Worm (Caenorhabditis elegans) whole organism, L3 larva: ENCODE results near the gene R107.9.
"Not testable (repeated sequence)": the region's sequence is repeated elsewhere in the genome, so short reads cannot be mapped to it uniquely, and the experiment has no call there.

Source experiments
- ZK546.5 ChIP-seq: sonication (generic microtip); optimal IDR thresholded peaks from 2 replicates; lab custom pipeline; 2017; ENCODE audit warnings: missing biosample characterization, missing genetic modification characterization
- ama-1 ChIP-seq: fragments of 150-350 bp; optimal IDR thresholded peaks from 2 replicates; lab custom pipeline; 2018
- ceh-16 ChIP-seq: sonication (generic microtip); optimal IDR thresholded peaks from 2 replicates; lab custom pipeline; 2017; ENCODE audit warnings: missing biosample characterization, missing genetic modification characterization
- ceh-9 ChIP-seq: sonication (generic microtip); optimal IDR thresholded peaks from 2 replicates; lab custom pipeline; 2018; ENCODE audit warnings: missing biosample characterization, missing genetic modification characterization
- egl-27 ChIP-seq: sonication (generic microtip); optimal IDR thresholded peaks from 4 replicates; lab custom pipeline; 2017; ENCODE audit warnings: missing biosample characterization, missing genetic modification reagents, missing genetic modification characterization
- elt-1 ChIP-seq: fragments of 150-350 bp; optimal IDR thresholded peaks from 2 replicates; lab custom pipeline; 2014; ENCODE audit warnings: missing biosample characterization, missing genetic modification characterization
- elt-2 ChIP-seq: sonication (generic microtip); optimal IDR thresholded peaks from 2 replicates; lab custom pipeline; 2016; ENCODE audit warnings: missing genetic modification reagents, mild to moderate bottlenecking, missing genetic modification characterization, missing compliant biosample characterization
- eor-1 ChIP-seq, 2 experiments: fragments of 150-350 bp; optimal IDR thresholded peaks; 2 replicates each; lab custom pipeline; 2014 to 2018; ENCODE audit warnings: missing biosample characterization in 2 of 2, missing genetic modification characterization in 2 of 2
- fkh-10 ChIP-seq: sonication (generic microtip); optimal IDR thresholded peaks from 2 replicates; lab custom pipeline; 2017; ENCODE audit warnings: missing biosample characterization, missing genetic modification reagents, missing genetic modification characterization
- fkh-2 ChIP-seq: fragments of 150-350 bp; optimal IDR thresholded peaks from 2 replicates; lab custom pipeline; 2014; ENCODE audit warnings: missing biosample characterization, missing genetic modification reagents, missing genetic modification characterization
- fos-1 ChIP-seq: fragments of 150-350 bp; optimal IDR thresholded peaks from 2 replicates; lab custom pipeline; 2014; ENCODE audit warnings: missing biosample characterization, missing genetic modification characterization
- hmg-11 ChIP-seq: sonication (generic microtip); optimal IDR thresholded peaks from 2 replicates; lab custom pipeline; 2016; ENCODE audit warnings: missing genetic modification characterization, missing compliant biosample characterization
- lin-15B ChIP-seq: fragments of 150-350 bp; optimal IDR thresholded peaks from 2 replicates; lab custom pipeline; 2014; ENCODE audit warnings: missing biosample characterization, missing genetic modification characterization
- mdl-1 ChIP-seq: fragments of 150-350 bp; optimal IDR thresholded peaks from 2 replicates; lab custom pipeline; 2014; ENCODE audit warnings: missing biosample characterization, missing genetic modification characterization
- mml-1 ChIP-seq: fragments of 150-350 bp; sonication (generic microtip); optimal IDR thresholded peaks from 3 replicates; lab custom pipeline; 2014; ENCODE audit warnings: missing biosample characterization, missing genetic modification characterization
- nhr-11 ChIP-seq: fragments of 150-350 bp; optimal IDR thresholded peaks from 2 replicates; lab custom pipeline; 2014; ENCODE audit warnings: missing biosample characterization, missing genetic modification characterization
- nhr-23 ChIP-seq: fragments of 150-350 bp; optimal IDR thresholded peaks from 2 replicates; lab custom pipeline; 2014; ENCODE audit warnings: missing biosample characterization, missing genetic modification reagents, missing genetic modification characterization
- nhr-237 ChIP-seq: fragments of 150-350 bp; optimal IDR thresholded peaks from 2 replicates; lab custom pipeline; 2014; ENCODE audit warnings: missing biosample characterization, missing genetic modification characterization
- nhr-25 ChIP-seq: sonication (generic microtip); optimal IDR thresholded peaks from 2 replicates; lab custom pipeline; 2017; ENCODE audit warnings: missing biosample characterization, missing genetic modification characterization
- nhr-28 ChIP-seq: fragments of 150-350 bp; optimal IDR thresholded peaks from 2 replicates; lab custom pipeline; 2014; ENCODE audit warnings: missing biosample characterization, missing genetic modification characterization
- nhr-43 ChIP-seq: sonication (generic microtip); optimal IDR thresholded peaks from 2 replicates; lab custom pipeline; 2016; ENCODE audit warnings: mild to moderate bottlenecking, missing genetic modification characterization, missing compliant biosample characterization; ENCODE audit not compliant: poor library complexity, severe bottlenecking
- nhr-67 ChIP-seq: fragments of 150-350 bp; optimal IDR thresholded peaks from 2 replicates; lab custom pipeline; 2014; ENCODE audit warnings: missing biosample characterization, missing genetic modification characterization
- nhr-76 ChIP-seq: fragments of 150-350 bp; sonication (generic microtip); optimal IDR thresholded peaks from 5 replicates; lab custom pipeline; 2014; ENCODE audit warnings: missing biosample characterization, missing genetic modification characterization
- nhr-77 ChIP-seq: fragments of 150-350 bp; optimal IDR thresholded peaks from 2 replicates; lab custom pipeline; 2014; ENCODE audit warnings: missing biosample characterization, missing genetic modification characterization
- pqm-1 ChIP-seq: fragments of 150-350 bp; optimal IDR thresholded peaks from 2 replicates; lab custom pipeline; 2017; ENCODE audit warnings: missing biosample characterization, missing genetic modification characterization, inconsistent platforms
- sea-2 ChIP-seq: fragments of 150-350 bp; sonication (generic microtip); optimal IDR thresholded peaks from 4 replicates; lab custom pipeline; 2014; ENCODE audit warnings: missing biosample characterization, missing genetic modification reagents, missing genetic modification characterization
- skn-1 ChIP-seq: fragments of 150-350 bp; optimal IDR thresholded peaks from 2 replicates; lab custom pipeline; 2014; ENCODE audit warnings: missing biosample characterization, missing genetic modification characterization
- snpc-4 ChIP-seq: fragments of 150-350 bp; optimal IDR thresholded peaks from 2 replicates; lab custom pipeline; 2014; ENCODE audit warnings: missing biosample characterization, missing genetic modification characterization
- tbx-2 ChIP-seq: sonication (generic microtip); optimal IDR thresholded peaks from 2 replicates; lab custom pipeline; 2016; ENCODE audit warnings: mild to moderate bottlenecking, missing genetic modification characterization, missing compliant biosample characterization
- unc-39 ChIP-seq: sonication (generic microtip); optimal IDR thresholded peaks from 4 replicates; lab custom pipeline; 2017; ENCODE audit warnings: missing biosample characterization, missing genetic modification characterization
- ztf-4 ChIP-seq: fragments of 150-350 bp; optimal IDR thresholded peaks from 2 replicates; lab custom pipeline; 2014; ENCODE audit warnings: missing biosample characterization, missing genetic modification characterization

Gene R107.9

DNA sequence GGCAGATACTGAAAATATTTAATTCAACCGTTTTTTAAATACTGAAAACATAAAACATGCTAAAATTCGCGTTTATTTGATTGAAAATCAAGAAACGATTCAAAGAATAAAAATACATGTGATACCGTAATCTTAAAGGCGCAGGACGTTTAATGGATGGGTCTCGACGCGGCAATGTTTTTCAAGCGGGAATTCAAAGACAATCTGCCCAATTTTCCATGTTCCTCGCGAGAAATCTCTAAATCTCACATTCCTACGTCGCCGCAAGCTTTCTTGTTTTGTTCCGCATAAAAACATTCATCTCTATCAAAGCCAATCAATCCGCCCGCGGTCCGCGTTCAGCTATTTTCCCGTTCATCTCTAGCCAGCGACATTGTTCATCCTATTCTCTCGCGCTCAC is 36.3 kb upstream of the R107.9 start:
- TF ChIP-seq ceh-16 (tag; lab: Kevin White, UChicago) (no peak), sea-2 (GFP tag; lab: Kevin White, UChicago) (no peak), nhr-76 (tag; lab: Kevin White, UChicago) (no peak), hmg-11 (tag; lab: Kevin White, UChicago) (no peak), nhr-67 (tag; lab: Kevin White, UChicago) (no peak), skn-1 (tag; lab: Kevin White, UChicago) (no peak), nhr-11 (tag; lab: Kevin White, UChicago) (no peak), nhr-43 (tag; lab: Kevin White, UChicago) (no peak), ceh-9 (tag; lab: Kevin White, UChicago) (no peak), fkh-10 (GFP tag; lab: Kevin White, UChicago) (no peak), mml-1 (tag; lab: Kevin White, UChicago) (no peak), ama-1 (lab: Kevin White, UChicago) (no peak), mdl-1 (tag; lab: Kevin White, UChicago) (no peak)

- TF ChIP-seq lin-15B (no peak), nhr-25 (tag; lab: Kevin White, UChicago) (no peak), nhr-28 (no peak), snpc-4 (tag; lab: Kevin White, UChicago) (no peak), ama-1 (lab: Kevin White, UChicago) (no peak), fkh-2 (tag; lab: Kevin White, UChicago) (no peak), nhr-76 (tag; lab: Kevin White, UChicago) (no peak), nhr-77 (tag; lab: Kevin White, UChicago) (no peak), nhr-11 (tag; lab: Kevin White, UChicago) (no peak), fos-1 (tag; lab: Kevin White, UChicago) (no peak), skn-1 (tag; lab: Kevin White, UChicago) (no peak), nhr-237 (tag; lab: Kevin White, UChicago) (no peak), eor-1 (tag; optimal IDR thresholded peaks at IDR 0.05; lab: Kevin White, UChicago) (no peak), ZK546.5 (tag; lab: Kevin White, UChicago) (no peak), nhr-23 (tag; lab: Kevin White, UChicago) (no peak), elt-2 (tag; lab: Kevin White, UChicago) (no peak), tbx-2 (tag; lab: Kevin White, UChicago) (no peak), pqm-1 (no peak), egl-27 (tag; lab: Kevin White, UChicago) (no peak)
Observed at ce11 chrIII:9001899-9002298, 35.9 kb upstream of the R107.9 start, which contains the start of gene rpn-6.2. Gene rpn-6.2 (minus strand): TSS chrIII:9001999.

DNA sequence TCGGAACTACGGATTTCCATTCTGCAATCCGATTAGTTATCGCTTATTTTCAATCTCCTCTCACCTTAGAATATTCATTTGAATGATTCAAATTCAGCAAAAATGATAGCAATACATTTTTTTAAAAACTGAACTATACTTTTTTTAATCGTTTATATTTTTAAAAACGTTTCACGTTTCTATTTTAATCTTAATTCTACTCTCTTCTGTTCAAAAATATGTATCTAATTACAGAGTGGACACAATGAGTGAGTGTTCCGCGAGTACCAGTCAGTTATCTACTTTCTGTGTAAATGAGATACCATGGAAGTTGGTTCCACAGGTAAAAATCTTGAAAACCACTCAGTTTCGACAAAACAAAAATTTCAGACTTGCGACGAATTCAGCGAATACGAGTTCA is 35.2 kb upstream of the R107.9 start, which contains the start of the genes F59B2.15 and zif-1:
Gene F59B2.15, minus strand, starts transcription at position 101 of the 400 bp plus-strand sequence.
Gene zif-1, plus strand, starts transcription at position 235 of the 400 bp plus-strand sequence.
- TF ChIP-seq nhr-67 (tag; lab: Kevin White, UChicago) (no peak), elt-2 (tag; lab: Kevin White, UChicago) (no peak), ztf-4 (tag; lab: Kevin White, UChicago) (no peak), elt-1 (tag; lab: Kevin White, UChicago) (no peak), fkh-10 (GFP tag; lab: Kevin White, UChicago) (no peak), mml-1 (tag; lab: Kevin White, UChicago) (no peak), unc-39 (tag; lab: Kevin White, UChicago) (no peak), ceh-9 (tag; lab: Kevin White, UChicago) (no peak), nhr-43 (tag; lab: Kevin White, UChicago) (no peak), mdl-1 (tag; lab: Kevin White, UChicago) (no peak), sea-2 (GFP tag; lab: Kevin White, UChicago) (no peak)

DNA sequence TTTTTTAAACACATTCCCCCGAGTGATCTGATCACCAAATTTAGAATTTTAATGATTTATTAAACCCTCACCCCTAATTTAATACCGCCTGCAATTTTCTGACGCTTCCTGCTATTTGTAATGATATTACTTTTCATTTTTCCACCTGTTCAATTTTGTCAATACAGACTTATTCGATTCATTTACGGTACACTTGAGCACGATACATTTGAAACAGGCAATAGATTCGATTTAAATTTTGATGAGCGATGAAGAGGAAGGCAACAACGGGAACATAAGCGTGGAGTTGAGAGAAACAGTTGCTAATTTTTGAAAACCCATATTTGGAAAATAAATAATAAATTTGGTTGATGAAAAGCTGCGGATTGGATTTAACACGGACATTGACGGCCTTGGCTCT is 33.1 kb upstream of the R107.9 start:
- TF ChIP-seq ama-1 (lab: Kevin White, UChicago) = no peak

DNA sequence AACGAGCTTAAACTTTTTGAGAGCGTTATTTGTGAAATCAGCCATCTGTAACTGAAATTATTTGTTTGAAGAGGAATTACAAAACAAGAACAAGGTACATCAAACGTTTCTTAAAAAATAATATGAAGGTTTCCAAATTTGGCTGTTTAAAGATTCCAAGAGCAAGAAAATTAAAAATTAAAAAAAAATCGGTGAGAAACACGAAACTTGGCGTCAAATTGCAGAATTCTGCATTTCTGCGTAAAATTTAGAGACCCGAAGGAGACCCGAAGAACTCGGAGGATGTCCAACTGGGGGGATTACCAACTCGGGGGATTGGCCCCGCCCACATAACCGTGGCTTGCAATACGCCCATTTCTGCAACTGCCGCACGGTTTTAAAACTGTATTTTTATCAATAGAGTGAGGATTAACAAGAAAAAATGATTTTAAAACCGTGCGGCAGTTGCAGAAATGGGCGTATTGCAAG is 31.8 kb upstream of the R107.9 start, which contains the start of gene rab-6.1:
Gene rab-6.1, minus strand, starts transcription at position 51 of the 468 bp plus-strand sequence.
- not testable (repeated sequence) for TF ChIP-seq nhr-237 (tag; lab: Kevin White, UChicago); skn-1 (tag; lab: Kevin White, UChicago); sea-2 (GFP tag; lab: Kevin White, UChicago)
